Fruit fly (Drosophila melanogaster): Measurements from ENCODE around the gene CG12502.

The CG12502 gene

dm6 chr3L:857063-858015 lies 7.9 kb upstream of the CG12502 start, which contains the start of gene dpr20 (continued):
- TF ChIP-seq CG10543 (GFP tag; optimal IDR thresholded peaks at IDR 0.05): peak; percentile 63
- peak; percentile 7 for TF ChIP-seq ac (GFP tag; optimal IDR thresholded peaks at IDR 0.05)
- TF ChIP-seq mam (GFP tag; optimal IDR thresholded peaks at IDR 0.05): peak; percentile 92
- no peak for TF ChIP-seq mld (GFP tag; IDR thresholded peaks at IDR 0.05; ENCODE audit: partially characterized antibody)
- peak; percentile 39 for TF ChIP-seq CG17802 (tag; optimal IDR thresholded peaks at IDR 0.05)
- peak; percentile 61 for TF ChIP-seq Ssrp (tag; optimal IDR thresholded peaks at IDR 0.05)
- TF ChIP-seq CG8924 (tag; optimal IDR thresholded peaks at IDR 0.05): peak; percentile 58
- TF ChIP-seq CG8478 (optimal IDR thresholded peaks at IDR 0.05): no peak
- peak; percentile 74 for TF ChIP-seq CG11696 (GFP tag; IDR thresholded peaks at IDR 0.05)
- TF ChIP-seq CG3407 (GFP tag; optimal IDR thresholded peaks at IDR 0.05): peak; percentile 14
- no peak for TF ChIP-seq Dip2 (GFP tag; IDR thresholded peaks at IDR 0.05)
- peak; percentile 7 for TF ChIP-seq CG8089 (GFP tag; optimal IDR thresholded peaks at IDR 0.05)
- TF ChIP-seq Side (GFP tag; optimal IDR thresholded peaks at IDR 0.05): peak; percentile 76
- peak; percentile 79 for TF ChIP-seq CG13424 (tag; optimal IDR thresholded peaks at IDR 0.05)
- TF ChIP-seq inv (GFP tag; IDR thresholded peaks at IDR 0.05; ENCODE audit: partially characterized antibody): no peak
- TF ChIP-seq Fer3 (tag; optimal IDR thresholded peaks at IDR 0.05): peak; percentile 82
- TF ChIP-seq D (optimal IDR thresholded peaks at IDR 0.05): no peak
- TF ChIP-seq D (GFP tag; optimal IDR thresholded peaks at IDR 0.05): peak; percentile 27
- peak; percentile 91 for TF ChIP-seq lmd (GFP tag; IDR thresholded peaks at IDR 0.05)
- TF ChIP-seq CG7987 (GFP tag; optimal IDR thresholded peaks at IDR 0.05): peak; percentile 58
- peak; percentile 77 for TF ChIP-seq Antp (GFP tag; optimal IDR thresholded peaks at IDR 0.05)
- TF ChIP-seq CG17328 (GFP tag; IDR thresholded peaks at IDR 0.05): peak; percentile 88
- no peak for TF ChIP-seq Mes4 (GFP tag; optimal IDR thresholded peaks at IDR 0.05)
- peak; percentile 40 for TF ChIP-seq CG8281 (tag; optimal IDR thresholded peaks at IDR 0.05)
- no peak for TF ChIP-seq h (optimal IDR thresholded peaks at IDR 0.05)
- TF ChIP-seq ranshi (GFP tag; IDR thresholded peaks at IDR 0.05): peak; percentile 88
- no peak for TF ChIP-seq Tbp (GFP tag; optimal IDR thresholded peaks at IDR 0.05)
- peak; percentile 90 for TF ChIP-seq CTCF (GFP tag; optimal IDR thresholded peaks at IDR 0.05)
- TF ChIP-seq eyg (GFP tag; optimal IDR thresholded peaks at IDR 0.05): peak; percentile 62
- no peak for TF ChIP-seq psq (GFP tag; optimal IDR thresholded peaks at IDR 0.05)
- TF ChIP-seq CG2199 (GFP tag; IDR thresholded peaks at IDR 0.05): 0 out of 3 replicates have a peak, but pooled peaks have one; percentile 23
- TF ChIP-seq CG18619 (GFP tag; optimal IDR thresholded peaks at IDR 0.05): peak; percentile 66
- TF ChIP-seq tgo (GFP tag; IDR thresholded peaks at IDR 0.05): peak; percentile 87
- no peak for TF ChIP-seq pan (optimal IDR thresholded peaks at IDR 0.05)
- TF ChIP-seq pan (GFP tag; optimal IDR thresholded peaks at IDR 0.05 in 1 of 2, IDR thresholded peaks at IDR 0.05 in 1 of 2): peak in 1 of 2 experiments; percentile 93
- no peak for TF ChIP-seq ham (GFP tag; IDR thresholded peaks at IDR 0.05)
- TF ChIP-seq esg (GFP tag; conservative IDR thresholded peaks at IDR 0.05): peak; percentile 79
- TF ChIP-seq CG9727 (GFP tag; optimal IDR thresholded peaks at IDR 0.05): peak; percentile 39
- peak; percentile 89 for TF ChIP-seq CG12071 (GFP tag; optimal IDR thresholded peaks at IDR 0.05)
- peak; percentile 10 for TF ChIP-seq Asciz (GFP tag; optimal IDR thresholded peaks at IDR 0.05)
- TF ChIP-seq hkb (optimal IDR thresholded peaks at IDR 0.05): no peak
- TF ChIP-seq hkb (GFP tag; IDR thresholded peaks at IDR 0.05): peak; percentile 89
- TF ChIP-seq usp (GFP tag; optimal IDR thresholded peaks at IDR 0.05): no peak
- TF ChIP-seq CG12155 (GFP tag; optimal IDR thresholded peaks at IDR 0.05): peak; percentile 73
- peak; percentile 28 for TF ChIP-seq twi (tag; optimal IDR thresholded peaks at IDR 0.05)
- TF ChIP-seq odd (GFP tag; optimal IDR thresholded peaks at IDR 0.05): no peak
- TF ChIP-seq zfh2 (GFP tag; optimal IDR thresholded peaks at IDR 0.05): peak; percentile 71
- no peak; the same call in 1 of the 2 replicates for TF ChIP-seq Ravus (GFP tag; IDR thresholded peaks at IDR 0.05)
- TF ChIP-seq Aef1 (GFP tag; IDR thresholded peaks at IDR 0.05): peak; percentile 86
- peak; percentile 76 for TF ChIP-seq onecut (GFP tag; IDR thresholded peaks at IDR 0.05)
- peak; percentile 8 for TF ChIP-seq CG17912 (GFP tag; optimal IDR thresholded peaks at IDR 0.05)
